Fruit fly (Drosophila melanogaster) whole organism, pupa: ENCODE measurements around the gene CG32547.

ENCODE experiments used
- CG12605 ChIP-seq: fragments of 200-800 bp; sonication (Bioruptor generic); IDR thresholded peaks from 2 replicates; pipeline ENCODE4 v1.3.6; 2022; ENCODE audit warnings: missing biosample characterization, missing genetic modification characterization
- CG17806 ChIP-seq: fragments of 200-800 bp; sonication (Bioruptor generic); optimal IDR thresholded peaks from 2 replicates; lab custom pipeline; 2018; ENCODE audit warnings: missing biosample characterization, mild to moderate bottlenecking, missing genetic modification characterization, moderate library complexity
- CG32121 ChIP-seq: fragments of 200-800 bp; sonication (Bioruptor generic); IDR thresholded peaks from 2 replicates; pipeline ENCODE4 v1.3.6; 2022; ENCODE audit warnings: missing biosample characterization, missing genetic modification characterization
- CG34367 ChIP-seq: fragments of 200-800 bp; sonication (Bioruptor generic); optimal IDR thresholded peaks from 2 replicates; lab custom pipeline; 2018; ENCODE audit warnings: missing biosample characterization, mild to moderate bottlenecking, missing genetic modification characterization
- CG4496 ChIP-seq: fragments of 200-800 bp; sonication (Bioruptor generic); IDR thresholded peaks from 3 replicates; pipeline ENCODE4 v1.3.6; 2022; ENCODE audit warnings: missing biosample characterization, missing genetic modification characterization
- CG8159 ChIP-seq: fragments of 200-800 bp; sonication (Bioruptor generic); optimal IDR thresholded peaks from 3 replicates; lab custom pipeline; 2018; ENCODE audit warnings: missing biosample characterization, mild to moderate bottlenecking, missing genetic modification characterization, moderate library complexity
- CG8301 ChIP-seq: fragments of 200-800 bp; sonication (Bioruptor generic); optimal IDR thresholded peaks from 2 replicates; lab custom pipeline; 2018; ENCODE audit warnings: missing biosample characterization, mild to moderate bottlenecking, missing genetic modification characterization
- D1 ChIP-seq: fragments of 200-800 bp; sonication (Bioruptor generic); optimal IDR thresholded peaks from 2 replicates; lab custom pipeline; 2018; ENCODE audit warnings: missing biosample characterization, mild to moderate bottlenecking, missing genetic modification characterization, moderate library complexity
- EcR ChIP-seq: fragments of 200-800 bp; sonication (Bioruptor generic); optimal IDR thresholded peaks from 3 replicates; lab custom pipeline; 2019; ENCODE audit warnings: missing biosample characterization, missing genetic modification characterization, mild to moderate bottlenecking, moderate library complexity, missing genetic modification reagents
- Ets98B ChIP-seq: fragments of 200-800 bp; sonication (Bioruptor generic); IDR thresholded peaks from 2 replicates; pipeline ENCODE4 v1.3.6; 2022; ENCODE audit warnings: missing biosample characterization, missing genetic modification characterization
- Pif1B ChIP-seq: fragments of 200-800 bp; sonication (Bioruptor generic); optimal IDR thresholded peaks from 3 replicates; lab custom pipeline; 2016; ENCODE audit warnings: missing biosample characterization, missing genetic modification characterization
- Snoo ChIP-seq: fragments of 200-800 bp; sonication (Bioruptor generic); optimal IDR thresholded peaks from 3 replicates; lab custom pipeline; 2017; ENCODE audit warnings: missing biosample characterization, mild to moderate bottlenecking, missing genetic modification characterization, inconsistent platforms
- fd96Ca ChIP-seq: fragments of 200-800 bp; sonication (Bioruptor generic); IDR thresholded peaks from 3 replicates; pipeline ENCODE4 v1.3.6; 2022; ENCODE audit warnings: missing biosample characterization, missing genetic modification characterization
- gl ChIP-seq: fragments of 200-800 bp; sonication (Bioruptor generic); optimal IDR thresholded peaks from 2 replicates; lab custom pipeline; 2018; ENCODE audit warnings: missing biosample characterization, mild to moderate bottlenecking, missing genetic modification characterization

DNA sequence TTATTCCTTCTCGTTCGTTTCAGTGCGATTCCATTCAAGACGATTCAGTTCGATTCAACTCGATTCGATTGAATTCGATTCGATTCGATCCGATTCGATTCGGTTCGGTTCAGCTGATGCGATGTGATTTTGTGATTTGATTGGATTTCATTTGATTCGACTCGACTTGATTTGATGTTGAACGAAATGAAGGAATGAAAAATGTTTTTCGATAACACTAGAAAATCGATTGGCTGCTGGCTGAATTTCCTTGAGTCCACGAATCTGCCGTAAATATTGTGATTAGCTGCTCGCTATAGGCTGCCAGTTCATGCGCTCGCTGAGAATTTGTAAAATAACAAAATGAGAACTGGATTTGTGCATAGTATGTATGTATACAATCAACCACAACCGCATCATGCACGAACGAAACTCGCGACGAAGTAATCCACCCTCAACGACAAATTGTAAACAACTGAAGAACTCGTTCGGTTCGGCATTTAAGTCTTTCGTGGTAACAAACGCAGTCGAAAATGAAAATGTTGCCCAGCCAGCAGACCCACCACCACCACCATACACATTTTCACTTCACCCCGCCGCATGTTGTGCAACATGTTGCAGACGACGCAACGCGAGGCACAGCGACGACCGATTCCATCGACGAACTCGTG, 25.8 kb upstream of the CG32547 start, which contains the start of gene Wnt5:
- TF ChIP-seq Snoo (tag; lab: Kevin White, UChicago): no peak
- TF ChIP-seq CG4496 (GFP tag; lab: Robert Waterston, UW): peak; percentile 59; the same call in 1 of the 3 replicates
- TF ChIP-seq gl (tag; lab: Kevin White, UChicago): no peak
- TF ChIP-seq Ets98B (GFP tag; lab: Robert Waterston, UW): peak; percentile 42; the same call in 1 of the 2 replicates
- 0 out of 2 replicates have a peak, but pooled peaks have one; percentile 10 for TF ChIP-seq CG12605 (GFP tag; lab: Robert Waterston, UW)
- TF ChIP-seq D1 (tag; lab: Kevin White, UChicago): no peak
- no peak for TF ChIP-seq CG8159 (tag; lab: Kevin White, UChicago)
- no peak for TF ChIP-seq CG34367
- TF ChIP-seq fd96Ca (GFP tag; lab: Robert Waterston, UW): no peak; the same call in 2 of the 3 replicates
- TF ChIP-seq CG17806 (tag; lab: Kevin White, UChicago): no peak
- no peak for TF ChIP-seq Pif1B
- TF ChIP-seq CG8301 (tag; lab: Kevin White, UChicago): no peak
- peak; percentile 3 for TF ChIP-seq EcR (GFP tag; lab: Kevin White, UChicago)
- TF ChIP-seq CG32121: no peak
